Fruit fly (Drosophila melanogaster): ENCODE results near the gene CG2006.
A peak's percentile ranks its signal among the peaks of the same experiment; 100 is the strongest.

The CG2006 gene

DNA sequence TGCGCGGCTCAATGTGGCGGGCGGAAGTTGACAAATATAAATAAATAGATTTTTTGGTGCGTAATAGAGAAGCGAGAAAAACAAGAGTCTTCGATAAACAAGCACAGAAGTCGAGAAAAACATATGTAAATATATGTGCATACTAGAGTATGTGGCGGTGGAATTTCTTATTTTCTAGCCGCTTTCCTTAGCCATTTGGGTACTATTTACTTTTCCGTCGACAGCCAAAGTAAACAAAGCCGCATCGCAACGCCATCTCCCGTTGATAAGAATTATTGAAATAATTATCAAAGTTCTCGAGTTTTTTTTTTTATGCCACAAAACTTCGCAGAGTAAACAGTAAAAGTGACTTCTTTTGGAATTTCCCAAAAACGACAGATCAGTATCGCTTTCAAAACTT is 9.3 kb upstream of the CG2006 start:
- TF ChIP-seq sv (GFP tag; optimal IDR thresholded peaks at IDR 0.05) (no peak), dsf (GFP tag; optimal IDR thresholded peaks at IDR 0.05; ENCODE audit: borderline replicate concordance) (no peak), CG9705 (GFP tag; optimal IDR thresholded peaks at IDR 0.05) (no peak), usp (GFP tag; optimal IDR thresholded peaks at IDR 0.05) (no peak), ey (GFP tag; optimal IDR thresholded peaks at IDR 0.05) (no peak), dmrt93B (GFP tag; optimal IDR thresholded peaks at IDR 0.05) (no peak), h (GFP tag; optimal IDR thresholded peaks at IDR 0.05) (peak; percentile 4), Vsx2 (GFP tag; optimal IDR thresholded peaks at IDR 0.05; ENCODE audit: partially characterized antibody) (no peak), dl (GFP tag; optimal IDR thresholded peaks at IDR 0.05; ENCODE audit: insufficient read depth in 1 of 2, partially characterized antibody in 2 of 2) (no peak), OdsH (GFP tag; optimal IDR thresholded peaks at IDR 0.05) (no peak), Myc (optimal IDR thresholded peaks at IDR 0.05) (no peak), Hr83 (GFP tag; optimal IDR thresholded peaks at IDR 0.05; ENCODE audit: poor library complexity, severe bottlenecking) (peak; percentile 30), jim (GFP tag; optimal IDR thresholded peaks at IDR 0.05) (no peak)

dm6 chr3R:29490912-29491311 is 1.6 kb downstream of the CG2006 start, which contains the start of gene Spase12:
Gene Spase12, minus strand, starts transcription at chr3R:29491150.
- TF ChIP-seq Dif (GFP tag; optimal IDR thresholded peaks at IDR 0.05; ENCODE audit: partially characterized antibody) (no peak), dl (GFP tag; optimal IDR thresholded peaks at IDR 0.05; ENCODE audit: insufficient read depth in 1 of 2, partially characterized antibody in 2 of 2) (no peak), pan (optimal IDR thresholded peaks at IDR 0.05) (no peak), Myc (optimal IDR thresholded peaks at IDR 0.05) (peak; percentile 77), Vsx2 (GFP tag; optimal IDR thresholded peaks at IDR 0.05; ENCODE audit: partially characterized antibody) (no peak)

DNA sequence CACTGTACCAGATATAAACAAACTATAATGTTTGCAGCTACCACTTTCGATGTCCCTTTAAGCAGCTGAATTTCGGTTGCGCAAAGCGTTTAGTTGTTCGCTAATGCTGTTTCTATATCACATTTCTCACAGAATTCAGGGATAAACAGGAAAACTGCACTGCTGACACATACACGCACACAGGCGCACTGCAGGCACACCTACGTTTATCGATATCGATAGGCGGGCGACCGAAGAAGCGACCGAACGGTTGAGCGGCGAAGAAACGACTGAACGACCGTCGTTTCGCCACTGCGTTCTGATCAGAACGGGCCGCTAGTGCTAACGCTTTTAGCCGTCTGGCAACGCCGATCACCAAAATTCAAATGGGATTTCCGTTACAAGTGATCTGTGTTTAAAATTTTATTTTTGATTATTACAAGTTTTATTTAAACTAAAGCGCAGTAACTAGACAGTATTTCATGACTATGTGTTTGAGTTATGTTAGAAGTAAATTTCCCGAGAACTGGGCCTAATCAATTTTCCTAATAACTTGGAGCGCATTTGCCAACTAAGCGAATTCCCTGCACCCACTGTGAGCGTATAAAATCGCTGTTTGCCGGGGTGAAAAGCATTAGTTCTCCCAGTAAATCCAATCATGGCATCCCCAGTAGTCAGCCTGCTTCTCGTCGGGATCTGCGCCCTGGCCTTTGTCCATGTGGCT is 4.1 kb downstream of the CG2006 start, which contains the start of the genes CG2310 and Diedel:
CG2310 (minus strand) TSS at position 277 of the 703 bp plus-strand sequence.
Diedel (plus strand) TSS at position 611 of the 703 bp plus-strand sequence.
- TF ChIP-seq Hr83 (GFP tag; optimal IDR thresholded peaks at IDR 0.05; ENCODE audit: poor library complexity, severe bottlenecking) (peak; percentile 37), Hr78 (GFP tag; optimal IDR thresholded peaks at IDR 0.05) (no peak), Vsx2 (GFP tag; optimal IDR thresholded peaks at IDR 0.05; ENCODE audit: partially characterized antibody) (peak; percentile 90), sage (GFP tag; optimal IDR thresholded peaks at IDR 0.05) (no peak), Dif (GFP tag; optimal IDR thresholded peaks at IDR 0.05; ENCODE audit: partially characterized antibody) (peak; percentile 88), dmrt93B (GFP tag; optimal IDR thresholded peaks at IDR 0.05) (no peak), rgr (GFP tag; optimal IDR thresholded peaks at IDR 0.05) (no peak), Rel (GFP tag; optimal IDR thresholded peaks at IDR 0.05) (no peak), Rel (tag; optimal IDR thresholded peaks at IDR 0.05) (peak; percentile 31), N (GFP tag; optimal IDR thresholded peaks at IDR 0.05) (peak; percentile 75)

- no peak for TF ChIP-seq Sp1 (GFP tag; optimal IDR thresholded peaks at IDR 0.05)
- no peak for TF ChIP-seq Dif (GFP tag; optimal IDR thresholded peaks at IDR 0.05; ENCODE audit: partially characterized antibody)
- TF ChIP-seq Hnf4 (GFP tag; optimal IDR thresholded peaks at IDR 0.05), result no peak
- no peak for TF ChIP-seq OdsH (GFP tag; optimal IDR thresholded peaks at IDR 0.05)
- no peak for TF ChIP-seq dsf (GFP tag; optimal IDR thresholded peaks at IDR 0.05; ENCODE audit: borderline replicate concordance)
Measured at dm6 chr3R:29494482-29494881, 5.2 kb downstream of the CG2006 start, which contains the start of gene FipoQ. Gene FipoQ, plus strand, starts transcription at chr3R:29494782.

dm6 chr3R:29495815-29496214 is 6.5 kb downstream of the CG2006 start:
- TF ChIP-seq tai (GFP tag; optimal IDR thresholded peaks at IDR 0.05) (no peak), psq (GFP tag; optimal IDR thresholded peaks at IDR 0.05) (no peak), Sp1 (GFP tag; optimal IDR thresholded peaks at IDR 0.05) (no peak), N (GFP tag; optimal IDR thresholded peaks at IDR 0.05) (no peak), Hnf4 (GFP tag; optimal IDR thresholded peaks at IDR 0.05) (no peak)

- TF ChIP-seq Dfd (GFP tag; optimal IDR thresholded peaks at IDR 0.05), result no peak
- no peak for TF ChIP-seq CrebA (GFP tag; optimal IDR thresholded peaks at IDR 0.05; ENCODE audit: borderline replicate concordance)
- no peak for TF ChIP-seq Hr83 (GFP tag; optimal IDR thresholded peaks at IDR 0.05; ENCODE audit: poor library complexity, severe bottlenecking)
- no peak for TF ChIP-seq usp (GFP tag; optimal IDR thresholded peaks at IDR 0.05)
- TF ChIP-seq brk (GFP tag; optimal IDR thresholded peaks at IDR 0.05), result no peak
- TF ChIP-seq rgr (GFP tag; optimal IDR thresholded peaks at IDR 0.05), result no peak
- TF ChIP-seq jim (GFP tag; optimal IDR thresholded peaks at IDR 0.05), result no peak
- no peak for TF ChIP-seq Sp1 (GFP tag; optimal IDR thresholded peaks at IDR 0.05)
- no peak for TF ChIP-seq br (GFP tag; optimal IDR thresholded peaks at IDR 0.05)
- TF ChIP-seq dl (GFP tag; optimal IDR thresholded peaks at IDR 0.05; ENCODE audit: insufficient read depth in 1 of 2, partially characterized antibody in 2 of 2), result no peak
- no peak for TF ChIP-seq Vsx2 (GFP tag; optimal IDR thresholded peaks at IDR 0.05; ENCODE audit: partially characterized antibody)
- TF ChIP-seq h (GFP tag; optimal IDR thresholded peaks at IDR 0.05), result no peak
- no peak for TF ChIP-seq CG32264 (GFP tag; optimal IDR thresholded peaks at IDR 0.05)
- no peak for TF ChIP-seq dsf (GFP tag; optimal IDR thresholded peaks at IDR 0.05; ENCODE audit: borderline replicate concordance)
- TF ChIP-seq Mio (GFP tag; optimal IDR thresholded peaks at IDR 0.05), result no peak
- no peak for TF ChIP-seq lola (GFP tag; optimal IDR thresholded peaks at IDR 0.05)
- TF ChIP-seq OdsH (GFP tag; optimal IDR thresholded peaks at IDR 0.05), result no peak
Measured at dm6 chr3R:29496315-29496714, 7.0 kb downstream of the CG2006 start.
